Worm (Caenorhabditis elegans): ENCODE results near the gene fkh-8.

The fkh-8 gene

DNA sequence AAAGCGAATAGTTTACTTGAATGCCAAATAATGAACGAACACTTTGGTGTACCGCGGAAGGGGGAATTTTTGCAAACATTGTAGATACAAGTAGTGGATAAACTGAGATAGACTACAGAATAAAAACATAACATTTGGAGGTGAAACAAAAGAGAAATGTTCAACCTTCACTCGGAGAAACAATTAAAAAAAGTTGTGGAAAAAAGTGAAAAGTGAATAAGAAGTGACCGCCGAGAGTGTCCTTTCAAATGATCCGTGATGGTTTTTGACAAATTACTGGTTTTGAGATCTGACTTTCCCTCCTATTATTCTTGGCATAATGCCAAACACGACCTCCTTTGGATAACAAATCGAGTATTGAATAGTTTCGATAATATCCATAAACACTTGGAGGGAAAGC, 32.6 kb upstream of the fkh-8 start:
- TF ChIP-seq Y22D7AL.16 (tag; optimal IDR thresholded peaks at IDR 0.05) (no peak), hlh-6 (tag; optimal IDR thresholded peaks at IDR 0.05) (no peak), ceh-19 (GFP tag; optimal IDR thresholded peaks at IDR 0.05) (no peak), che-1 (tag; optimal IDR thresholded peaks at IDR 0.05) (no peak), ets-4 (tag; optimal IDR thresholded peaks at IDR 0.05) (no peak), C38D4.7 (GFP tag; optimal IDR thresholded peaks at IDR 0.05) (no peak), gmeb-2 (tag; optimal IDR thresholded peaks at IDR 0.05) (no peak)

DNA sequence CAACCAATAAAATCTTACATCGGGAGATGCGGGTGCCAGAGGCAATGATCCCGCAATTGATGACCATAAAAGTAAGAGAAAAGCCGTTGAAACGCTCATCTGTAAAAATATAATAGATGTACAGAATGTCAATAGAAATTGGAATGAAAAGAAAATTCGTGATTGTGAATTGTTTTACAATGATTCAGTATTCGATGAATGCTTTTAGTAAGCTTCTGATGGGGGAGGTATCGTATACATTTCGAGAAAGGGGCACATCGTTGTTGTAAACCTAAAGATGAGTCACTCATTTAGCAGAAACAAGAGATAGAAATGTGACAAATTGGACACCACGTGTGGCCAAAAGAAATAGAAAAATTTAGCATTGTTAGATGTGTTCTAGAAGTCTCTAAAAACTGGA, 31.4 kb upstream of the fkh-8 start, which contains the start of gene C30B5.6:
Gene C30B5.6 (minus strand): TSS at position 101 of the 400 bp plus-strand sequence.
- TF ChIP-seq ets-4 (tag; optimal IDR thresholded peaks at IDR 0.05) = no peak
- TF ChIP-seq syd-9 (tag; optimal IDR thresholded peaks at IDR 0.05) = no peak
- no peak for TF ChIP-seq ceh-48 (tag; optimal IDR thresholded peaks at IDR 0.05)
- TF ChIP-seq unc-3 (GFP tag; conservative IDR thresholded peaks at IDR 0.05) = no peak
- no peak for TF ChIP-seq unc-3 (tag; optimal IDR thresholded peaks at IDR 0.05)
- no peak for TF ChIP-seq elt-2 (tag; optimal IDR thresholded peaks at IDR 0.05)
- TF ChIP-seq ceh-34 (tag; optimal IDR thresholded peaks at IDR 0.05) = no peak
- no peak for TF ChIP-seq ceh-14 (tag; optimal IDR thresholded peaks at IDR 0.05)
- TF ChIP-seq gmeb-2 (tag; optimal IDR thresholded peaks at IDR 0.05) = no peak
- TF ChIP-seq Y22D7AL.16 (tag; optimal IDR thresholded peaks at IDR 0.05) = no peak
- no peak for TF ChIP-seq nfya-1 (tag; optimal IDR thresholded peaks at IDR 0.05)
- no peak for TF ChIP-seq hlh-30 (tag; optimal IDR thresholded peaks at IDR 0.05; ENCODE audit: insufficient read depth)
- no peak for TF ChIP-seq ref-2 (tag; optimal IDR thresholded peaks at IDR 0.05)
- no peak for TF ChIP-seq pha-4 (tag; optimal IDR thresholded peaks at IDR 0.05)
- TF ChIP-seq tbx-2 (tag; optimal IDR thresholded peaks at IDR 0.05) = no peak
- no peak for TF ChIP-seq fkh-10 (GFP tag; optimal IDR thresholded peaks at IDR 0.05)
- no peak for TF ChIP-seq unc-42 (tag; optimal IDR thresholded peaks at IDR 0.05)
- no peak for TF ChIP-seq fkh-6 (tag; optimal IDR thresholded peaks at IDR 0.05)
- TF ChIP-seq eyg-1 (tag; optimal IDR thresholded peaks at IDR 0.05) = no peak

- no peak for TF ChIP-seq sox-2 (GFP tag; IDR thresholded peaks at IDR 0.05)
- no peak for TF ChIP-seq mec-3 (tag; optimal IDR thresholded peaks at IDR 0.05; ENCODE audit: borderline replicate concordance)
- TF ChIP-seq ceh-24 (tag; optimal IDR thresholded peaks at IDR 0.05) = no peak
- no peak for TF ChIP-seq che-1 (tag; optimal IDR thresholded peaks at IDR 0.05)
- no peak for TF ChIP-seq fkh-10 (GFP tag; optimal IDR thresholded peaks at IDR 0.05)
- TF ChIP-seq zip-5 (tag; optimal IDR thresholded peaks at IDR 0.05) = no peak
- TF ChIP-seq tbx-7 (tag; optimal IDR thresholded peaks at IDR 0.05) = no peak
- TF ChIP-seq hlh-30 (tag; optimal IDR thresholded peaks at IDR 0.05; ENCODE audit: insufficient read depth) = no peak
- no peak for TF ChIP-seq sdc-2 (tag; optimal IDR thresholded peaks at IDR 0.05)
- TF ChIP-seq ceh-31 (tag; optimal IDR thresholded peaks at IDR 0.05) = no peak
- TF ChIP-seq ceh-6 (GFP tag; optimal IDR thresholded peaks at IDR 0.05) = no peak
- no peak for TF ChIP-seq ceh-22 (tag; optimal IDR thresholded peaks at IDR 0.05)
- TF ChIP-seq ref-2 (tag; optimal IDR thresholded peaks at IDR 0.05) = no peak
- no peak for TF ChIP-seq fkh-6 (tag; optimal IDR thresholded peaks at IDR 0.05)
- TF ChIP-seq lim-6 (tag; optimal IDR thresholded peaks at IDR 0.05) = no peak
- no peak for TF ChIP-seq pros-1 (tag; optimal IDR thresholded peaks at IDR 0.05)
Observed at ce11 chrII:6221470-6221869, 30.3 kb upstream of the fkh-8 start.

- no peak for TF ChIP-seq ceh-48 (tag; optimal IDR thresholded peaks at IDR 0.05)
- TF ChIP-seq npax-4 (tag; optimal IDR thresholded peaks at IDR 0.05) = no peak
- no peak for TF ChIP-seq unc-3 (GFP tag; conservative IDR thresholded peaks at IDR 0.05)
- no peak for TF ChIP-seq unc-3 (tag; optimal IDR thresholded peaks at IDR 0.05)
- no peak for TF ChIP-seq nhr-232 (tag; optimal IDR thresholded peaks at IDR 0.05)
- no peak for TF ChIP-seq hlh-6 (tag; optimal IDR thresholded peaks at IDR 0.05)
- no peak for TF ChIP-seq ceh-19 (GFP tag; optimal IDR thresholded peaks at IDR 0.05)
- no peak for TF ChIP-seq C08G9.2 (tag; optimal IDR thresholded peaks at IDR 0.05)
- TF ChIP-seq mec-3 (tag; optimal IDR thresholded peaks at IDR 0.05; ENCODE audit: borderline replicate concordance) = no peak
Observed at ce11 chrII:6219346-6219745, 28.2 kb upstream of the fkh-8 start, which contains the start of gene mks-2. Gene mks-2, minus strand, starts transcription at chrII:6219446.

Measured in whole organism, late embryonic.